Fruit fly (Drosophila melanogaster): ENCODE measurements around the gene CG17261.
A peak's percentile ranks its signal among the peaks of the same experiment; 100 is the strongest.

CG17261 gene

DNA sequence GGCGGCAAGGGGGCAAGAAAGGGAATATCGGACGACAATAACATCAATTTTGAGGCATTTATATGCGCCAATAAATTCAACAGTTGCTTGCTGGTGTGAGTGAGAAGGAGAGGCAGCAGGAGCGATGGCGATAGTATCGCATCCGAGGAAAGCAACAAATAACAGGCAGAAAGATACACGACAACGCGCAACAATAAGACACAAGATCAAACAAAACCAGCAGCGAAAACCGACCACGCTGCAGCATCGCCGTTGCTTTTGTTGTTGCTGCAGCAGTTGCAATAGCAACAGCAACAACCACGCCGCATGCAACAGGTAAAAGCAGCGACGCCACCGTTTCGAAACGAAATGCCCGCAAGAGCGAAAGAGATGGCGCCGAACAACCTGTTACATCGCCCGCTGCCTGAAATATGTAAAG, 41.8 kb upstream of the CG17261 start (continued):
- no peak for TF ChIP-seq CG5245 (GFP tag; optimal IDR thresholded peaks at IDR 0.05)
- no peak for TF ChIP-seq salm (tag; optimal IDR thresholded peaks at IDR 0.05)
- no peak for TF ChIP-seq fd102C (GFP tag; optimal IDR thresholded peaks at IDR 0.05)
- TF ChIP-seq Dek (tag; optimal IDR thresholded peaks at IDR 0.05), result no peak
- TF ChIP-seq CG3407 (GFP tag; optimal IDR thresholded peaks at IDR 0.05), result no peak
- TF ChIP-seq sim (GFP tag; IDR thresholded peaks at IDR 0.05), result no peak
- no peak for TF ChIP-seq Antp (GFP tag; optimal IDR thresholded peaks at IDR 0.05)
- TF ChIP-seq eyg (GFP tag; optimal IDR thresholded peaks at IDR 0.05), result no peak
- TF ChIP-seq E2f2 (GFP tag; IDR thresholded peaks at IDR 0.05), result no peak
- no peak for TF ChIP-seq CG13296 (GFP tag; optimal IDR thresholded peaks at IDR 0.05)
- no peak for TF ChIP-seq phol (tag; optimal IDR thresholded peaks at IDR 0.05)
- no peak for TF ChIP-seq CG17385 (GFP tag; optimal IDR thresholded peaks at IDR 0.05)
- TF ChIP-seq CTCF (GFP tag; optimal IDR thresholded peaks at IDR 0.05), result no peak
- TF ChIP-seq Optix (GFP tag; IDR thresholded peaks at IDR 0.05), result no peak
- TF ChIP-seq CG17612 (GFP tag; IDR thresholded peaks at IDR 0.05), result no peak
- no peak for TF ChIP-seq CG1529 (GFP tag; optimal IDR thresholded peaks at IDR 0.05)
- peak; percentile 57 for TF ChIP-seq Scr (GFP tag; IDR thresholded peaks at IDR 0.05; ENCODE audit: partially characterized antibody)
- TF ChIP-seq tx (GFP tag; optimal IDR thresholded peaks at IDR 0.05), result no peak
- TF ChIP-seq CG7786 (GFP tag; optimal IDR thresholded peaks at IDR 0.05), result no peak
- peak in 1 of 2 experiments; percentile 37 for TF ChIP-seq Pdp1 (GFP tag; optimal IDR thresholded peaks at IDR 0.05)
- TF ChIP-seq gsb-n (tag; optimal IDR thresholded peaks at IDR 0.05), result peak; percentile 26
- no peak for TF ChIP-seq Aef1 (GFP tag; IDR thresholded peaks at IDR 0.05)
- TF ChIP-seq zfh1 (GFP tag; IDR thresholded peaks at IDR 0.05), result no peak
- no peak for TF ChIP-seq wor (GFP tag; IDR thresholded peaks at IDR 0.05)
- TF ChIP-seq jumu (GFP tag; optimal IDR thresholded peaks at IDR 0.05), result no peak
- TF ChIP-seq unc-4 (GFP tag; IDR thresholded peaks at IDR 0.05; ENCODE audit: partially characterized antibody), result 0 out of 2 replicates have a peak, but pooled peaks have one; percentile 17
- TF ChIP-seq psq (GFP tag; optimal IDR thresholded peaks at IDR 0.05), result no peak
- TF ChIP-seq CG11723 (GFP tag; optimal IDR thresholded peaks at IDR 0.05), result no peak
- no peak for TF ChIP-seq tap (tag; optimal IDR thresholded peaks at IDR 0.05)
- no peak for TF ChIP-seq hb (GFP tag; IDR thresholded peaks at IDR 0.05; ENCODE audit: partially characterized antibody)
- no peak for TF ChIP-seq CG6689 (GFP tag; IDR thresholded peaks at IDR 0.05)
- no peak for TF ChIP-seq danr (GFP tag; IDR thresholded peaks at IDR 0.05)
- TF ChIP-seq Dbx (GFP tag; IDR thresholded peaks at IDR 0.05), result no peak
- no peak for TF ChIP-seq h (optimal IDR thresholded peaks at IDR 0.05)
- no peak for TF ChIP-seq CG11085 (GFP tag; IDR thresholded peaks at IDR 0.05)
- TF ChIP-seq CG4328 (GFP tag; optimal IDR thresholded peaks at IDR 0.05), result no peak
- no peak for TF ChIP-seq knrl (GFP tag; IDR thresholded peaks at IDR 0.05; ENCODE audit: partially characterized antibody)
- no peak for TF ChIP-seq sima (GFP tag; optimal IDR thresholded peaks at IDR 0.05)
- TF ChIP-seq CG15479 (GFP tag; optimal IDR thresholded peaks at IDR 0.05), result peak; percentile 90
- TF ChIP-seq Chrac-16 (GFP tag; optimal IDR thresholded peaks at IDR 0.05), result no peak
- TF ChIP-seq D (optimal IDR thresholded peaks at IDR 0.05), result peak; percentile 91
- TF ChIP-seq D (GFP tag; optimal IDR thresholded peaks at IDR 0.05), result no peak
- TF ChIP-seq Hsf (GFP tag; optimal IDR thresholded peaks at IDR 0.05), result no peak
- TF ChIP-seq CG13424 (tag; optimal IDR thresholded peaks at IDR 0.05), result no peak
- TF ChIP-seq ara (GFP tag; IDR thresholded peaks at IDR 0.05), result no peak
- no peak for TF ChIP-seq ash1 (GFP tag; optimal IDR thresholded peaks at IDR 0.05)
- no peak for TF ChIP-seq gcm2 (GFP tag; optimal IDR thresholded peaks at IDR 0.05)
- no peak for TF ChIP-seq unpg (GFP tag; optimal IDR thresholded peaks at IDR 0.05)
- no peak for TF ChIP-seq caup (GFP tag; optimal IDR thresholded peaks at IDR 0.05; ENCODE audit: severe bottlenecking)
- TF ChIP-seq CG12769 (tag; optimal IDR thresholded peaks at IDR 0.05), result no peak
- no peak for TF ChIP-seq CG17802 (tag; optimal IDR thresholded peaks at IDR 0.05)
- TF ChIP-seq oc (tag; optimal IDR thresholded peaks at IDR 0.05), result no peak
- TF ChIP-seq CG11696 (GFP tag; IDR thresholded peaks at IDR 0.05), result no peak
